Worm (Caenorhabditis elegans): ENCODE data around the gene cyl-1.

Gene cyl-1

DNA sequence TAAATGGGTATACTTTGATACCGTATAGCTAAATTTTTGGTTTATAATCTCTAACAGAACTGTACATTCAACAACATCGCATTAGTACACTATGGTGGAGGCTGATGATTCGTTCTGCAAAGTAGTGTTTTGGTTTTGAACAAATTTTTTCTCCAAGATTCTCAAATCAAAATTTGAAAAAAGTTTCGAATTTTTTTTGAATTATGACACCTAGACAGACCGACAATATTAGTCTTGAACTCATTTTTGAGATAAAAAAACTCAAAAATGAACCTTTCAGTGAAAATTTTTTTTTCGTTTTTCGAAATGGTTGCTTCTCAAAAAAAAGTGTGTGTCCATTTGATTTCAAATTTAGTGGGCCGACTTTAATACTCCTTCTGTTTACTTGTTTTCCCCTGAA is 48.1 kb downstream of the cyl-1 start:
- TF ChIP-seq zip-11 (GFP tag; IDR thresholded peaks at IDR 0.05) = no peak
- TF ChIP-seq aha-1 (tag) = peak; percentile 94

DNA sequence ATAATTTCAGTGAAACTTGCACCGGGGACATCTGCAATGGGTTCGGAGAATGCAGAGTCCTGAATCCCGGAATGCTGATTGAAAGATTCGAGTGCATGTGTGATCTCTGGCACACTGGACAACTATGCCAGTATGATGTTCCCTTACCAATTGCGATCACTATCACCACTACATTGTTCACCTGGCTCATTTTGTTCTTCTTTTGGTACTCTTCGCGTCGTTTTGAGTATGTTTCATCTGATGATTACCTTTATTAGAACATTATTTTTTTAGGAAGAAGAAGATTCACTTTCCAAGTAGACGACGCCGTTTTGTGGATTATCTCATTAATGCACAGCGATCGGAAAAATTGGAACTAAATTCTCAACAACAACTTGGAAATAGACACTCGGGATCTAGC is 49.8 kb downstream of the cyl-1 start:
- no peak for TF ChIP-seq zfp-2 (tag; optimal IDR thresholded peaks at IDR 0.05)
- peak in 1 of 2 experiments; percentile 92 for TF ChIP-seq unc-62 (GFP tag; optimal IDR thresholded peaks at IDR 0.05 in 1 of 2)
- TF ChIP-seq unc-62 (tag; optimal IDR thresholded peaks at IDR 0.05) = no peak
- no peak for TF ChIP-seq vab-7 (GFP tag; IDR thresholded peaks at IDR 0.05)
- TF ChIP-seq aha-1 (tag) = peak; percentile 78

DNA sequence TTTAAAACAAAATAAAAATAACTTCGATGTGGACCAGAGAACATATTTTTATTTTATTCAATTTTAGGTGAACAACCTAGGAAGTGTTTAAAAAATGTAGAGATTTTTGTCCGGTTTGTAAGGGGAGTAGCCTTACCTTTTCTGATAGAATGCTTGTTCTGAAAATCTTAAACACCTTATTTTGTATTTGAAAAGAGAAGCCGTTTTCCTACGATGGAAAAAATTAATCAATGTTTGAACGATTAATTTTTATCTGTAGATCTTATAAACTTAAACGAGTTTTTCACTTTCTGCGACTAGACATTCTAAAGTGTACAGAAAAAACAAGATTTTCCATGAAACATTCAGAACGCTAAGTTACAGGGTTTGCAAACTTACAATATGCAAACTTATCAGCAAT is 51.2 kb downstream of the cyl-1 start, which contains the start of gene F58H1.6:
Gene F58H1.6, plus strand, starts transcription at position 301 of the 400 bp plus-strand sequence.
- TF ChIP-seq vab-7 (GFP tag; IDR thresholded peaks at IDR 0.05) = no peak
- no peak for TF ChIP-seq ceh-20 (GFP tag; IDR thresholded peaks at IDR 0.05)
- no peak for TF ChIP-seq nhr-48 (tag; optimal IDR thresholded peaks at IDR 0.05)
- TF ChIP-seq zfp-3 (GFP tag; conservative IDR thresholded peaks at IDR 0.05) = no peak
- TF ChIP-seq cey-2 (tag; optimal IDR thresholded peaks at IDR 0.05; ENCODE audit: borderline replicate concordance, insufficient read depth) = no peak
- TF ChIP-seq nhr-41 (GFP tag; IDR thresholded peaks at IDR 0.05) = no peak
- no peak for TF ChIP-seq gei-8 (GFP tag; optimal IDR thresholded peaks at IDR 0.05)
- no peak for TF ChIP-seq attf-4 (tag; optimal IDR thresholded peaks at IDR 0.05)
- no peak for TF ChIP-seq Y75B8A.6 (GFP tag; IDR thresholded peaks at IDR 0.05)
- no peak for TF ChIP-seq mxl-2 (GFP tag; conservative IDR thresholded peaks at IDR 0.05)
- no peak for TF ChIP-seq nhr-10 (tag; optimal IDR thresholded peaks at IDR 0.05)
- TF ChIP-seq unc-62 (GFP tag; optimal IDR thresholded peaks at IDR 0.05 in 1 of 2) = no peak
- no peak for TF ChIP-seq unc-62 (tag; optimal IDR thresholded peaks at IDR 0.05)
- no peak for TF ChIP-seq hmg-1.1 (GFP tag; IDR thresholded peaks at IDR 0.05)
- no peak for TF ChIP-seq sdz-12 (GFP tag; optimal IDR thresholded peaks at IDR 0.05)
- TF ChIP-seq ceh-32 (tag; optimal IDR thresholded peaks at IDR 0.05; ENCODE audit: poor library complexity) = no peak

DNA sequence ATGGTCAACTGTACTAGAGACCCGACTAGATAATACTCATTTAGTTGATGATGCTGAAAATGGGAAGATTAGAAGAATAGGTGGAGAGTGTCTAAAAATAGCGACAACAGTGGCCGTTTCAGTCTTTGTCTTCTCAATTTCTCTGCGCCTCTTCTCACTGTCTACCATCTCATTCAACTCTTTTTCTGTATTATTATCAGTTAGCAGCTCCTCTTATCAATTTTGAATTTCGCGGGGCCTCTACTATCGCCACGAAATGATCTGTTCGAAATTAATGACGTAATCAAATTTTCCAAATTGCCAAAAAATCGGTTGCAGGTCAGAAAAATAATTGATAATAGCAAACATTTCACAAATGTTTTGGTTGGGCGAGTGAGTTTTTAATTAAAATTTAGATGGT is 51.9 kb downstream of the cyl-1 start:
- TF ChIP-seq nhr-42 (GFP tag; IDR thresholded peaks at IDR 0.05) (no peak), pqm-1 (tag; optimal IDR thresholded peaks at IDR 0.05) (peak; percentile 61), dmd-8 (GFP tag; IDR thresholded peaks at IDR 0.05) (no peak), zfp-2 (tag; optimal IDR thresholded peaks at IDR 0.05) (no peak), dmd-6 (GFP tag; IDR thresholded peaks at IDR 0.05) (peak; percentile 80), mep-1 (tag; optimal IDR thresholded peaks at IDR 0.05) (no peak), nhr-41 (GFP tag; IDR thresholded peaks at IDR 0.05) (no peak), F37D6.2 (tag; optimal IDR thresholded peaks at IDR 0.05) (no peak), F44E2.7 (GFP tag; IDR thresholded peaks at IDR 0.05) (no peak), dpl-1 (GFP tag; optimal IDR thresholded peaks at IDR 0.05) (peak; percentile 7), T20F7.1 (GFP tag; optimal IDR thresholded peaks at IDR 0.05) (no peak), hmg-1.1 (GFP tag; IDR thresholded peaks at IDR 0.05) (no peak), F10B5.3 (tag; optimal IDR thresholded peaks at IDR 0.05) (no peak), mes-2 (tag; optimal IDR thresholded peaks at IDR 0.05; ENCODE audit: poor library complexity, severe bottlenecking) (no peak), dmd-9 (GFP tag; IDR thresholded peaks at IDR 0.05) (no peak), hlh-11 (tag; optimal IDR thresholded peaks at IDR 0.05) (peak; percentile 88), daf-16 (GFP tag; optimal IDR thresholded peaks at IDR 0.05) (no peak), daf-16 (tag; optimal IDR thresholded peaks at IDR 0.05) (peak; percentile 74), tra-1 (GFP tag; IDR thresholded peaks at IDR 0.05) (no peak), Y48G9A.11 (GFP tag; IDR thresholded peaks at IDR 0.05) (no peak), nhr-28 (tag; optimal IDR thresholded peaks at IDR 0.05) (peak; percentile 66), lir-3 (tag; optimal IDR thresholded peaks at IDR 0.05) (no peak), ZK337.2 (GFP tag; IDR thresholded peaks at IDR 0.05) (no peak), nhr-77 (tag; optimal IDR thresholded peaks at IDR 0.05) (peak; percentile 72), hlh-30 (tag; optimal IDR thresholded peaks at IDR 0.05; ENCODE audit: insufficient read depth) (no peak), dve-1 (tag; optimal IDR thresholded peaks at IDR 0.05; ENCODE audit: insufficient read depth) (peak; percentile 81), ceh-44 (GFP tag; IDR thresholded peaks at IDR 0.05) (no peak), egl-27 (tag; optimal IDR thresholded peaks at IDR 0.05) (no peak), Y75B8A.6 (GFP tag; IDR thresholded peaks at IDR 0.05) (no peak), tag-97 (GFP tag; IDR thresholded peaks at IDR 0.05) (no peak), spr-1 (tag; optimal IDR thresholded peaks at IDR 0.05) (no peak), ces-1 (GFP tag; optimal IDR thresholded peaks at IDR 0.05) (no peak)

Data from whole organism, L4 larva.